Worm (Caenorhabditis elegans) whole organism, early embryonic: ENCODE measurements around the gene F22B7.3.
A peak's percentile ranks its signal among the peaks of the same experiment; 100 is the strongest.

Source experiments
- ama-1 ChIP-seq: fragments of 150-350 bp; optimal IDR thresholded peaks from 2 replicates; lab custom pipeline; 2014
- ceh-13 ChIP-seq: fragments of 200-800 bp; sonication (Bioruptor generic); optimal IDR thresholded peaks from 2 replicates; lab custom pipeline; 2018; ENCODE audit warnings: mild to moderate bottlenecking, missing genetic modification characterization, missing compliant biosample characterization
- hmg-4 ChIP-seq: fragments of 200-800 bp; sonication (Bioruptor generic); optimal IDR thresholded peaks from 2 replicates; lab custom pipeline; 2018; ENCODE audit warnings: mild to moderate bottlenecking, missing genetic modification characterization, missing compliant biosample characterization
- sea-1 ChIP-seq: fragments of 200-800 bp; sonication (Bioruptor generic); conservative IDR thresholded peaks from 2 replicates; pipeline ENCODE4 v1.3.6; 2022; ENCODE audit warnings: missing genetic modification characterization, missing compliant biosample characterization
- tbx-11 ChIP-seq: fragments of 200-800 bp; sonication (Bioruptor generic); IDR thresholded peaks from 2 replicates; pipeline ENCODE4 v1.3.6; 2022; ENCODE audit warnings: missing genetic modification characterization, missing compliant biosample characterization

- TF ChIP-seq sea-1 (GFP tag; lab: Robert Waterston, UW), result peak; percentile 89
- TF ChIP-seq ama-1, result no peak
- TF ChIP-seq ceh-13 (GFP tag; lab: Kevin White, UChicago), result peak; percentile 69
- TF ChIP-seq hmg-4 (GFP tag; lab: Kevin White, UChicago), result peak; percentile 85
- peak; percentile 74 for TF ChIP-seq tbx-11 (GFP tag; lab: Robert Waterston, UW)
Measured at ce11 chrIII:8650235-8650817, 1.6 kb downstream of the F22B7.3 start, which contains the start of gene flp-23.
